Worm (Caenorhabditis elegans) whole organism, late embryonic: ENCODE measurements around the gene Y57E12AR.1.

ENCODE experiments used
- C08G9.2 ChIP-seq: sonication (generic microtip); optimal IDR thresholded peaks from 2 replicates; lab custom pipeline; 2016; ENCODE audit warnings: mild to moderate bottlenecking, missing genetic modification characterization, moderate library complexity, missing compliant biosample characterization
- C38D4.7 ChIP-seq: fragments of 200-800 bp; sonication (Bioruptor generic); optimal IDR thresholded peaks from 2 replicates; lab custom pipeline; 2018; ENCODE audit warnings: mild to moderate bottlenecking, missing genetic modification characterization, moderate library complexity, missing compliant biosample characterization
- K02D7.2 ChIP-seq: sonication (generic microtip); optimal IDR thresholded peaks from 2 replicates; lab custom pipeline; 2017; ENCODE audit warnings: mild to moderate bottlenecking, missing genetic modification characterization, missing compliant biosample characterization
- K09A11.1 ChIP-seq: sonication (generic microtip); optimal IDR thresholded peaks from 2 replicates; lab custom pipeline; 2017; ENCODE audit warnings: antibody characterized with exemption, mild to moderate bottlenecking, missing genetic modification characterization, missing compliant biosample characterization; ENCODE audit not compliant: insufficient read depth
- T23F11.4 ChIP-seq: fragments of 200-800 bp; sonication (Bioruptor generic); optimal IDR thresholded peaks from 2 replicates; lab custom pipeline; 2018; ENCODE audit warnings: mild to moderate bottlenecking, missing genetic modification characterization, missing compliant biosample characterization
- Y22D7AL.16 ChIP-seq: sonication (generic microtip); optimal IDR thresholded peaks from 2 replicates; lab custom pipeline; 2016; ENCODE audit warnings: missing genetic modification characterization, missing compliant biosample characterization
- ceh-19 ChIP-seq: fragments of 200-800 bp; sonication (Bioruptor generic); optimal IDR thresholded peaks from 2 replicates; lab custom pipeline; 2018; ENCODE audit warnings: mild to moderate bottlenecking, missing genetic modification characterization, missing compliant biosample characterization
- ceh-2 ChIP-seq: sonication (generic microtip); optimal IDR thresholded peaks from 2 replicates; lab custom pipeline; 2016; ENCODE audit warnings: missing genotype, missing genetic modification characterization, missing compliant biosample characterization
- ceh-22 ChIP-seq: sonication (generic microtip); optimal IDR thresholded peaks from 2 replicates; lab custom pipeline; 2017; ENCODE audit warnings: missing biosample characterization, missing genetic modification characterization
- ceh-30 ChIP-seq: fragments of 150-350 bp; optimal IDR thresholded peaks from 2 replicates; lab custom pipeline; 2014; ENCODE audit warnings: missing biosample characterization, missing genetic modification characterization
- ceh-45 ChIP-seq: fragments of 200-800 bp; sonication (Bioruptor generic); IDR thresholded peaks from 2 replicates; pipeline ENCODE4 v1.3.6; 2022; ENCODE audit warnings: missing genetic modification reagents, missing genetic modification characterization, missing compliant biosample characterization
- ceh-48 ChIP-seq: sonication (generic microtip); optimal IDR thresholded peaks from 2 replicates; lab custom pipeline; 2016; ENCODE audit warnings: missing genetic modification characterization, inconsistent platforms, missing compliant biosample characterization
- che-1 ChIP-seq: sonication (generic microtip); optimal IDR thresholded peaks from 2 replicates; lab custom pipeline; 2016; ENCODE audit warnings: mild to moderate bottlenecking, missing genetic modification characterization, missing compliant biosample characterization
- elt-2 ChIP-seq: sonication (generic microtip); optimal IDR thresholded peaks from 2 replicates; lab custom pipeline; 2016; ENCODE audit warnings: missing genetic modification reagents, missing genetic modification characterization, missing compliant biosample characterization
- elt-4 ChIP-seq: sonication (generic microtip); optimal IDR thresholded peaks from 2 replicates; lab custom pipeline; 2016; ENCODE audit warnings: missing genetic modification characterization, missing compliant biosample characterization
- eyg-1 ChIP-seq: sonication (generic microtip); optimal IDR thresholded peaks from 2 replicates; lab custom pipeline; 2016; ENCODE audit warnings: missing genotype, missing genetic modification characterization, missing compliant biosample characterization
- fkh-6 ChIP-seq: sonication (generic microtip); optimal IDR thresholded peaks from 2 replicates; lab custom pipeline; 2016; ENCODE audit warnings: missing genetic modification characterization, missing compliant biosample characterization
- gmeb-2 ChIP-seq: sonication (generic microtip); optimal IDR thresholded peaks from 2 replicates; lab custom pipeline; 2016; ENCODE audit warnings: missing genetic modification characterization, inconsistent platforms, missing compliant biosample characterization
- hlh-6 ChIP-seq: sonication (generic microtip); optimal IDR thresholded peaks from 2 replicates; lab custom pipeline; 2016; ENCODE audit warnings: missing genotype, missing genetic modification characterization, missing compliant biosample characterization
- mec-3 ChIP-seq: sonication (generic microtip); optimal IDR thresholded peaks from 2 replicates; lab custom pipeline; 2016; ENCODE audit warnings: borderline replicate concordance, missing genetic modification characterization, missing compliant biosample characterization
- nhr-232 ChIP-seq: sonication (generic microtip); optimal IDR thresholded peaks from 2 replicates; lab custom pipeline; 2016; ENCODE audit warnings: missing genetic modification characterization, missing compliant biosample characterization
- pag-3 ChIP-seq: sonication (generic microtip); optimal IDR thresholded peaks from 2 replicates; lab custom pipeline; 2016; ENCODE audit warnings: missing compliant biosample characterization, missing genetic modification characterization, borderline replicate concordance
- pax-1 ChIP-seq: fragments of 150-350 bp; optimal IDR thresholded peaks from 2 replicates; lab custom pipeline; 2014; ENCODE audit warnings: missing biosample characterization, missing genetic modification characterization
- pha-2 ChIP-seq: sonication (generic microtip); optimal IDR thresholded peaks from 2 replicates; lab custom pipeline; 2017; ENCODE audit warnings: mild to moderate bottlenecking, missing genetic modification characterization, missing compliant biosample characterization
- pha-4 ChIP-seq: fragments of 150-350 bp; optimal IDR thresholded peaks from 2 replicates; lab custom pipeline; 2018; ENCODE audit warnings: missing biosample characterization, missing genetic modification reagents, missing genetic modification characterization
- pqm-1 ChIP-seq: sonication (generic microtip); optimal IDR thresholded peaks from 2 replicates; lab custom pipeline; 2016; ENCODE audit warnings: missing genetic modification characterization, missing compliant biosample characterization
- rnt-1 ChIP-seq: sonication (generic microtip); optimal IDR thresholded peaks from 2 replicates; lab custom pipeline; 2016; ENCODE audit warnings: missing genetic modification characterization, missing compliant biosample characterization
- sdc-2 ChIP-seq: sonication (generic microtip); optimal IDR thresholded peaks from 2 replicates; lab custom pipeline; 2016; ENCODE audit warnings: missing genotype, missing genetic modification characterization, missing compliant biosample characterization
- sox-2 ChIP-seq: fragments of 200-800 bp; sonication (Bioruptor generic); IDR thresholded peaks from 2 replicates; pipeline ENCODE4 v1.3.6; 2022; ENCODE audit warnings: missing genetic modification reagents, missing genetic modification characterization, missing compliant biosample characterization
- sox-4 ChIP-seq: sonication (generic microtip); optimal IDR thresholded peaks from 2 replicates; lab custom pipeline; 2017; ENCODE audit warnings: mild to moderate bottlenecking, missing genetic modification characterization, inconsistent platforms, missing compliant biosample characterization
- syd-9 ChIP-seq: sonication (generic microtip); optimal IDR thresholded peaks from 2 replicates; lab custom pipeline; 2016; ENCODE audit warnings: mild to moderate bottlenecking, missing genetic modification characterization, moderate library complexity, missing compliant biosample characterization
- unc-42 ChIP-seq: sonication (generic microtip); optimal IDR thresholded peaks from 2 replicates; lab custom pipeline; 2016; ENCODE audit warnings: missing genotype, missing genetic modification characterization, missing compliant biosample characterization
- unc-55 ChIP-seq: sonication (generic microtip); optimal IDR thresholded peaks from 2 replicates; lab custom pipeline; 2017; ENCODE audit warnings: missing biosample characterization, missing genetic modification reagents, missing genetic modification characterization
- unc-86 ChIP-seq: sonication (generic microtip); optimal IDR thresholded peaks from 2 replicates; lab custom pipeline; 2016; ENCODE audit warnings: missing genetic modification characterization, missing compliant biosample characterization

Y57E12AR.1 gene

DNA sequence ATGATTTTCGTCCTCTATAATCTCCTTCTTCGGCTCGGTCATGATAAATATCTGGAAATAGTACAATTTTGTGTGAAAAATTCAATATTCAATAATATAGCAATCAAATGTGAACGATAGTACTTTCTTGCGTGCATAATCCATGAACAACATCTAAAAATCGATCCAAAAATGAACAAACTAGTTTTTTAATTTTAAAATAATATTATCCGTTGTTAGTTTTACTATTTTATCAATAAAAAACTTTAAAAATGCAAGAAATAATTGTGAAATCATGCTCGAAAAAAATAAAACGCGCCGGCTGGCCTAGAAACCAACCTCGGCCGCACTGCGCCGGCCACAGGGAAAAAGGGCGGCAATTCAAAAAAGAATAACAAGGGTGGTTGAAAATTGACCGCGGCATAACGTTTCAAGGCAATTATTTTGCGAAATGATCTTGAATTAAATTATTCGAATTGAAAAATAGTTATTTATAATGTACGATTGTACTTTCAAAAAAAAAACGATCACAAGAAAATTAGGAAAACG lies 19.6 kb upstream of the Y57E12AR.1 start, which contains the start of gene mys-1 (continued):
- TF ChIP-seq ceh-45 = no peak

DNA sequence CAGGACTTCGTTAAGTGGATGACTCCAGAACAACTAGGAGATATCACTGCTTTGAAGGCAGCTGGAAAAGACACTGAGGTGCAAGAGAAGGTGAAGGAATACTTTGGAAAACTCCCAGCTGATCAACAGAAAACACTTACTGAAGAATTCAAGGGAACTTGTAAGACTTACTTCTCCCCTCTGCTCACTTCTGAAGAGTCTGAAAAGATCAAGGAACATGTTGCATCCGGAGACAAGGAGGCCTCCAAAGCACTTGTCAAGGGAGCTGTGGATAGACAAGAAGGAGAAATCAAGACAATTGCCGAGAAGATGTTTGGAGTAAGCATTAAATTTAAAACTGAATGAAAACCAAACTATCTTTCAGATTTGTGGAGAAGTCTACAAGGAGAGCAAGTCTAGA lies 14.3 kb upstream of the Y57E12AR.1 start:
- TF ChIP-seq sdc-2 (tag; lab: Kevin White, UChicago) (no peak), ceh-30 (tag; lab: Kevin White, UChicago) (no peak)

- TF ChIP-seq hlh-6 (tag; lab: Kevin White, UChicago) = no peak
- no peak for TF ChIP-seq unc-55
- TF ChIP-seq fkh-6 = no peak
- no peak for TF ChIP-seq rnt-1 (tag; lab: Kevin White, UChicago)
- TF ChIP-seq nhr-232 = no peak
- TF ChIP-seq C38D4.7 (GFP tag; lab: Kevin White, UChicago) = no peak
- TF ChIP-seq ceh-45 = no peak
- TF ChIP-seq pha-4 (tag; lab: Kevin White, UChicago) = no peak
- TF ChIP-seq pax-1 (tag; lab: Kevin White, UChicago) = no peak
- no peak for TF ChIP-seq che-1 (tag; lab: Kevin White, UChicago)
- no peak for TF ChIP-seq pag-3 (tag; lab: Kevin White, UChicago)
- TF ChIP-seq K09A11.1 = no peak
- no peak for TF ChIP-seq T23F11.4 (GFP tag; lab: Kevin White, UChicago)
- no peak for TF ChIP-seq pha-2 (tag; lab: Kevin White, UChicago)
- no peak for TF ChIP-seq gmeb-2 (tag; lab: Kevin White, UChicago)
- no peak for TF ChIP-seq C08G9.2 (tag; lab: Kevin White, UChicago)
- no peak for TF ChIP-seq ceh-22
- TF ChIP-seq unc-86 = no peak
- TF ChIP-seq ceh-2 (tag; lab: Kevin White, UChicago) = no peak
Observed at ce11 chrV:7078765-7079164, 13.6 kb upstream of the Y57E12AR.1 start.

- TF ChIP-seq elt-2 (tag; lab: Kevin White, UChicago) (peak; percentile 7), K02D7.2 (tag; lab: Kevin White, UChicago) (no peak)
Observed at ce11 chrV:7076161-7076560, 11.0 kb upstream of the Y57E12AR.1 start.

ce11 chrV:7075646-7076045 lies 10.5 kb upstream of the Y57E12AR.1 start, which contains the start of gene npa-1:
npa-1 (plus strand) TSS chrV:7075787.
- TF ChIP-seq eyg-1 (tag; lab: Kevin White, UChicago) = no peak
- no peak for TF ChIP-seq pqm-1
- TF ChIP-seq C38D4.7 (GFP tag; lab: Kevin White, UChicago) = no peak
- no peak for TF ChIP-seq elt-4 (tag; lab: Kevin White, UChicago)
- peak; percentile 45 for TF ChIP-seq elt-2 (tag; lab: Kevin White, UChicago)
- TF ChIP-seq, all 69 proteins: peak for 1

ce11 chrV:7072309-7072708 lies 7.2 kb upstream of the Y57E12AR.1 start, which contains the start of gene F27B10.1:
F27B10.1 (plus strand) TSS chrV:7072609.
- TF ChIP-seq sdc-2 (tag; lab: Kevin White, UChicago) (no peak), unc-42 (tag; lab: Kevin White, UChicago) (no peak), rnt-1 (tag; lab: Kevin White, UChicago) (no peak), Y22D7AL.16 (tag; lab: Kevin White, UChicago) (no peak), ceh-19 (no peak), sox-4 (no peak), ceh-30 (tag; lab: Kevin White, UChicago) (no peak), ceh-48 (tag; lab: Kevin White, UChicago) (no peak), syd-9 (tag; lab: Kevin White, UChicago) (no peak), sox-2 (GFP tag; lab: Robert Waterston, UW) (no peak), elt-4 (tag; lab: Kevin White, UChicago) (no peak), pha-4 (tag; lab: Kevin White, UChicago) (no peak), eyg-1 (tag; lab: Kevin White, UChicago) (no peak), mec-3 (tag; lab: Kevin White, UChicago) (no peak), nhr-232 (no peak)
